Fruit fly (Drosophila melanogaster): ENCODE results near the gene Nnf1b.

The Nnf1b gene

dm6 chr2L:847189-847987, 37.0 kb downstream of the Nnf1b start (continued):
- peak in 1 of 2 experiments; percentile 15 for TF ChIP-seq Pdp1 (GFP tag; optimal IDR thresholded peaks at IDR 0.05)
- no peak for TF ChIP-seq sim (GFP tag; IDR thresholded peaks at IDR 0.05)
- no peak for TF ChIP-seq E2f2 (GFP tag; IDR thresholded peaks at IDR 0.05)
- TF ChIP-seq CG6654 (GFP tag; optimal IDR thresholded peaks at IDR 0.05) = peak; percentile 1
- no peak for TF ChIP-seq z (GFP tag; IDR thresholded peaks at IDR 0.05)
- no peak for TF ChIP-seq Med (GFP tag)
- TF ChIP-seq D (optimal IDR thresholded peaks at IDR 0.05) = no peak
- TF ChIP-seq D (GFP tag; optimal IDR thresholded peaks at IDR 0.05) = no peak
- peak; percentile 85 for TF ChIP-seq sens (GFP tag)
- TF ChIP-seq CG9727 (GFP tag; optimal IDR thresholded peaks at IDR 0.05) = no peak
- no peak for TF ChIP-seq CG32532 (GFP tag; IDR thresholded peaks at IDR 0.05)
- TF ChIP-seq ro (GFP tag; IDR thresholded peaks at IDR 0.05) = no peak
- no peak for TF ChIP-seq Dp (GFP tag; optimal IDR thresholded peaks at IDR 0.05)
- no peak for TF ChIP-seq CG13287 (GFP tag; IDR thresholded peaks at IDR 0.05; ENCODE audit: partially characterized antibody)
- TF ChIP-seq CG4328 (GFP tag; optimal IDR thresholded peaks at IDR 0.05) = no peak
- 0 out of 2 replicates have a peak, but pooled peaks have one; percentile 24 for TF ChIP-seq Drgx (GFP tag; IDR thresholded peaks at IDR 0.05)
- TF ChIP-seq CG15601 (tag; optimal IDR thresholded peaks at IDR 0.05) = no peak
- TF ChIP-seq TFAM (GFP tag; optimal IDR thresholded peaks at IDR 0.05) = no peak
- no peak for TF ChIP-seq sima (GFP tag; optimal IDR thresholded peaks at IDR 0.05)
- no peak for TF ChIP-seq Aef1 (GFP tag; IDR thresholded peaks at IDR 0.05)
- no peak for TF ChIP-seq odd (GFP tag; optimal IDR thresholded peaks at IDR 0.05)
- no peak for TF ChIP-seq CG7271 (tag; optimal IDR thresholded peaks at IDR 0.05)
- TF ChIP-seq jigr1 (GFP tag; IDR thresholded peaks at IDR 0.05) = no peak
- no peak for TF ChIP-seq gcm (GFP tag; optimal IDR thresholded peaks at IDR 0.05)
- peak; percentile 38 for TF ChIP-seq nmo (GFP tag; optimal IDR thresholded peaks at IDR 0.05)
- TF ChIP-seq tgo (GFP tag; IDR thresholded peaks at IDR 0.05) = no peak
- no peak for TF ChIP-seq gsb (GFP tag; IDR thresholded peaks at IDR 0.05)

- no peak for TF ChIP-seq CG30431 (GFP tag; optimal IDR thresholded peaks at IDR 0.05)
- TF ChIP-seq CG33557 (GFP tag; optimal IDR thresholded peaks at IDR 0.05) = no peak
- no peak for TF ChIP-seq CG10209 (GFP tag; optimal IDR thresholded peaks at IDR 0.05)
- peak in 1 of 2 experiments; percentile 32 for TF ChIP-seq bsh (GFP tag; optimal IDR thresholded peaks at IDR 0.05)
- TF ChIP-seq Med (GFP tag) = peak; percentile 43
- TF ChIP-seq crol (GFP tag; IDR thresholded peaks at IDR 0.05) = peak; percentile 40; the same call in 1 of the 2 replicates
- TF ChIP-seq tx (GFP tag; optimal IDR thresholded peaks at IDR 0.05) = no peak
- TF ChIP-seq kni (GFP tag; optimal IDR thresholded peaks at IDR 0.05) = peak; percentile 67
- TF ChIP-seq CG14965 (GFP tag; optimal IDR thresholded peaks at IDR 0.05; ENCODE audit: borderline replicate concordance) = no peak
- TF ChIP-seq ap (GFP tag; IDR thresholded peaks at IDR 0.05) = no peak
- peak; percentile 45 for TF ChIP-seq corto (GFP tag; optimal IDR thresholded peaks at IDR 0.05)
- peak; percentile 65 for TF ChIP-seq nom (GFP tag; optimal IDR thresholded peaks at IDR 0.05)
- no peak for TF ChIP-seq TFAM (GFP tag; optimal IDR thresholded peaks at IDR 0.05)
- TF ChIP-seq lbe (GFP tag; optimal IDR thresholded peaks at IDR 0.05) = peak; percentile 38
- peak; percentile 22 for TF ChIP-seq sens (GFP tag)
- TF ChIP-seq CG13287 (GFP tag; IDR thresholded peaks at IDR 0.05; ENCODE audit: partially characterized antibody) = no peak
- TF ChIP-seq zf30C (GFP tag; optimal IDR thresholded peaks at IDR 0.05) = peak; percentile 27
Observed at dm6 chr2L:847988-848622, 37.7 kb downstream of the Nnf1b start.

Data from whole organism, embryonic.